Fruit fly (Drosophila melanogaster): ENCODE data around the gene CG14200.

CG14200 gene

DNA sequence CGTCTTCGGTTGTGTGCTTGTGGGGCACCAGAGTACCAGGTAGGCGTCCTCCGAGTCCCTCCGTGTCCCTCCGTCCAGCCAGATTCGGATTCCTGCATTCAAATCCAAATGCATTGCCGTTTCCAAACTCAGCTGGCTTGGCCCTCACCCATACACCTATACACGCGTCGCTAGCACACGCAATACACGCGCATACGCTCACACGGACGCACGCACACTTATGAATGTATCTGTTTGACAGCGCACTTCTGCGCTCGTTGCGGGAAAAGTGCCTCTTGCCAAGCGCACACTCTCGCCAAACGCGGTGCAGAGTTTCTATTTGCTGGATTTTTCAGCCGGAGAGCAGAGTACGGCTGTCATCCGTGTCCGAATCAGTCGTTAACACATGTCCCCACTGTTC, 27.3 kb downstream of the CG14200 start:
- TF ChIP-seq EcR (GFP tag; optimal IDR thresholded peaks at IDR 0.05) (no peak), pan (optimal IDR thresholded peaks at IDR 0.05) (no peak), Dll (optimal IDR thresholded peaks at IDR 0.05) (peak; percentile 16), usp (GFP tag; optimal IDR thresholded peaks at IDR 0.05) (no peak), psq (optimal IDR thresholded peaks at IDR 0.05) (no peak), CG8478 (optimal IDR thresholded peaks at IDR 0.05) (peak; percentile 60)

DNA sequence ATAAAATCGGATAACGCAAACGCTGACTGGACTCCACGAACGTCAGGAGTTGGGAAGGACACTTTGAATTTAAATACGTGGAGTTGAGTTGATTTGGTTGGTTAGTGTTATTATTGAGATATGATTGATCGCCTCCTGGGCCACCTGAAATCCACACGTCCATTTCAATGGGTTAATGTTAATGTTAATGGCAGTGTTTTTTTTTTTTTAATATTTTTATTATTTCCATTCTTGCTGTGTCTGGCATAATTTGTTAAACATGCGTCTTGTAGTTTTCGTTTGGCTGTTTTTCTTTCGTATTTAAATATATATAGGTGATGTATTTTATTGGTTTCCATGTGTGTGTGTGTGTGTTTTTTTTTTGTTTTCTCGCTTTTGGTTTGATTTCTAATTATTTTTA, 36.3 kb downstream of the CG14200 start, which contains the start of gene CG12231:
CG12231 (minus strand) TSS at position 101 of the 400 bp plus-strand sequence.
- TF ChIP-seq pan (optimal IDR thresholded peaks at IDR 0.05) (no peak), EcR (GFP tag; optimal IDR thresholded peaks at IDR 0.05) (no peak), usp (GFP tag; optimal IDR thresholded peaks at IDR 0.05) (no peak), psq (optimal IDR thresholded peaks at IDR 0.05) (no peak), Dll (optimal IDR thresholded peaks at IDR 0.05) (no peak), CG8478 (optimal IDR thresholded peaks at IDR 0.05) (no peak)

DNA sequence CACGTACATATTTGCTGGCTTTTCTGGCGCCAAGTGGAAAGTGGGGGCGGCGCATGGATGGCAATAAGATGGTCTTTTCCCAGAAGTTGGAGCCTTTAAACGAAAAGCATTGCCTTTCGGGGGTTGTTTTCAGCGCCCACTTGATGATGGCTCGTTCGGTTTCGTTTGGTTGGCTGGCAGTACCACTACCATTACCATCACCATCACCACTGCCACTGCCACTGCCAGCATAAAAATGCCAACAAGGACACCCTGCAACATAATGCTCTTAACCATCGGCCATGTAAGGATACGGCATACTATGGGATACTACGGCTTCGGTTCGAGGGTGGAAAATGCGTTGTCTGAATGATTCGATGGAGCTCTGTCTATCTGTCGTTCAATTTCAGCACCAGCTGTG, 40.1 kb downstream of the CG14200 start:
- TF ChIP-seq pan (optimal IDR thresholded peaks at IDR 0.05), result no peak
- TF ChIP-seq psq (optimal IDR thresholded peaks at IDR 0.05), result no peak
- TF ChIP-seq EcR (GFP tag; optimal IDR thresholded peaks at IDR 0.05), result no peak
- TF ChIP-seq usp (GFP tag; optimal IDR thresholded peaks at IDR 0.05), result no peak
- no peak for TF ChIP-seq Dll (optimal IDR thresholded peaks at IDR 0.05)
- TF ChIP-seq CG8478 (optimal IDR thresholded peaks at IDR 0.05), result no peak

DNA sequence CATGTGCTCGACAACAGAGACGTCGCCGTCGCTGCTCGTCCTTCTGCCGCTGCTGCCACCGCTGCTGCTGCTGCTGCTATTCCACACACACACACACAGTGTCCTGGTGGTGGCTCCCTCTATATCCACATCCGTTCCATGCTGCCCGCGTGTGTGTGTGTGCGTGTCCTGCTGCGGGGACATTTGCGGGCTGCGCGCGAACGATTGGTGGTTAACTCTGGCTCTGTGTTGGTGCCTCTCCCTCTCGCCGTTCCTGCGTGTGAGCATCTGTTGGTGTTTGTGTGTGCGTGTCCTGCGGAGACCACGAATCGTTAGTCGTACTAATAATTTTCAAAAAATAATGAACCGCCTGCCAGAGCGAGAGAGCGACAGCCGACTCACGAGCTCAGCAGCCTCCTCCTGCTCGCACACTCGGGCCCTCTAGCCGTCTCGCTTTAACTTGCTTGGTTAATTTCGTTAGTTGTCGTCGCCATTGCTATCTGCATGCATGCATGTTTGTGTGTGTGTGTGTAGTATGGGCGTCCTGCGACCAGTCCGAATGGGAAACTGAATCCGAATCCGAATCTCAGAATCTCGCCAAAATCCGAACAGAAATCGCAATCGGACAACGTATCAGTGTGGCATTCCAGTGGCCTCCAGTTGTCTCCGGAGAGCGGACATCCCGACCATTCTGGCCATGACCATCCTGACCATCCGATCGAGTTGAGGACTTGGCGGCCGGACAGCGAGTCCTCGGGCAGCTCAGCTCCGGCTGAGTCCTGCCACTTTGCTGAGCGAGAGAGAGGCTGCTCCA, 50.8 kb downstream of the CG14200 start:
- TF ChIP-seq EcR (GFP tag; optimal IDR thresholded peaks at IDR 0.05), result no peak
- TF ChIP-seq psq (optimal IDR thresholded peaks at IDR 0.05), result no peak
- peak; percentile 15 for TF ChIP-seq Dll (optimal IDR thresholded peaks at IDR 0.05)
- TF ChIP-seq pan (optimal IDR thresholded peaks at IDR 0.05), result no peak
- no peak for TF ChIP-seq usp (GFP tag; optimal IDR thresholded peaks at IDR 0.05)
- peak; percentile 51 for TF ChIP-seq CG8478 (optimal IDR thresholded peaks at IDR 0.05)

DNA sequence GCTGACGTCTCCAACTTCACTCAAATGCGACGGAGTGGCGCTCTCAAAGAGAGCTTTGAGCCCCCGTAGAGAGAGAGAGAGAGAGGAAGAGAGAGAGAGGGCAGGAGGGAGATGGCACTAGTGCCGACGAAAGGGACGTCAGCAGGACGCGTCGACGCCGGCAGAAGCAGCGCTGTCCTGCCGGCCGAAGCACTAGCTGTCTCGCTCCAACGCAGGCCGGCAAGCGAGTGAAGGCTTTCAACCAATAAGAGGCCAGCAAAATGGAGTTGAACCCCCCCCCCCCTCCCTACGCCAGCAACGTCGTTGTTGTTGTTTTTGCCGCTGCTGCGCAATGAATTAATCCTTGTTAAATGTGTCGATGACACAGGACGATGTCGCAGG, 51.3 kb downstream of the CG14200 start:
- TF ChIP-seq CG8478 (optimal IDR thresholded peaks at IDR 0.05) (no peak), pan (optimal IDR thresholded peaks at IDR 0.05) (no peak)

DNA sequence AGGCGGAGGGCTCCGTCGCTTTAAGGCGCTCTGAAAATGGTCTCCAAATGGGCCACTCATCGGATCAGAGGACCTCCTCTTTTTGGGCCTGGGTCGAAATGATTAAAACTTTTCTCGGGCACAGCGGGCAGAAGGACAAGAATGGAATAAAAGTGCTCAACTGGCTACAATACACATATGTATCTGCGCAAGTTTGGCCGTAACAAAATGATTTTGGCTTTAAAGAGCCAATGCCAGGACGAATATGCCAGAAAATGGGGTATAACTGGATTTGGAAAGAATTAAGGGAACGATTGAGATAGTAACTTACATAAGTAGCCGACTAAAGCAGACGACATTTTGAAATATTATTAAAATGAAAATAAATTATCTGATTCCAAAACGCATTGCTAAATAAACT, 52.1 kb downstream of the CG14200 start, which contains the start of gene CG32532:
CG32532 (minus strand) TSS at position 101 of the 400 bp plus-strand sequence.
- TF ChIP-seq pan (optimal IDR thresholded peaks at IDR 0.05) (no peak), psq (optimal IDR thresholded peaks at IDR 0.05) (no peak), EcR (GFP tag; optimal IDR thresholded peaks at IDR 0.05) (no peak), CG8478 (optimal IDR thresholded peaks at IDR 0.05) (no peak), Dll (optimal IDR thresholded peaks at IDR 0.05) (no peak), usp (GFP tag; optimal IDR thresholded peaks at IDR 0.05) (no peak)

DNA sequence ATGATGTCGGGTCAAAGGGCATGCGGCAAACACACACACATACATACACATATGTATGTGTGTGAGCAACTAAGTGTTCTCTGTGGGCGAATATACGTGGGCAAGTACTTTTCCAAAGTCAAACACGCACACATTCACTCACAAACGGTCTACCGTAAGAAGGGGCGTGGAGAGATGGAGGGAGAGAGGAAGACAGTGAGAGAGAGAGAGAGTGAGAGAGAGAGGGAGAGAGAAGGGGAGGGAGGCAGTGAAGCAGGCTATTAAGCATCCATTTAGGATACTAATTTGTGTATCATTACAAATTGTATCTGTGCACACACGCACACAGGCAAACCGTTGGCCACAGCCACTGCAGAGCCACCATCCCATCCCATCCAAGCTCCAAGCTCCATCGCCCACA, 53.1 kb downstream of the CG14200 start:
- TF ChIP-seq Dll (optimal IDR thresholded peaks at IDR 0.05), result no peak
- TF ChIP-seq EcR (GFP tag; optimal IDR thresholded peaks at IDR 0.05), result no peak
- no peak for TF ChIP-seq usp (GFP tag; optimal IDR thresholded peaks at IDR 0.05)
- TF ChIP-seq CG8478 (optimal IDR thresholded peaks at IDR 0.05), result no peak
- no peak for TF ChIP-seq psq (optimal IDR thresholded peaks at IDR 0.05)
- no peak for TF ChIP-seq pan (optimal IDR thresholded peaks at IDR 0.05)

DNA sequence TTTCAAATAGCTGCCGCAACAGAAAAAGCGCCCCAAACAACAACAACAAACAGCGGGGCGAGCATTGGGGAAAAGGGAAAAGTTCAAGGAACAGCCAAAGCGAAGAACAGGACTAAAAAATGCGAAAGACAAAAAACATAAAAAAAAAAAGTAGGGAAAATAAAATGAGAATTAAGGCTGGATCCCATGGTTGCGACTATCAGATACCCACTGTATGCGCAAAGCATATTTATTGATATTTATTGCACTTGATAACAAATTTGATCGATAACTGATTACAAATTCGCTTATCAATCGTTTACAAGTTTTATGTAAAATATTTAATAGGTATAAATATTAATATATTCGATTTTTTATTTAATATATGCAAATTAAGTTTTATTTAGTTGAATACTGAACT, 54.3 kb downstream of the CG14200 start:
- TF ChIP-seq psq (optimal IDR thresholded peaks at IDR 0.05) (no peak), usp (GFP tag; optimal IDR thresholded peaks at IDR 0.05) (no peak), Dll (optimal IDR thresholded peaks at IDR 0.05) (no peak), EcR (GFP tag; optimal IDR thresholded peaks at IDR 0.05) (no peak), CG8478 (optimal IDR thresholded peaks at IDR 0.05) (no peak), pan (optimal IDR thresholded peaks at IDR 0.05) (no peak)

DNA sequence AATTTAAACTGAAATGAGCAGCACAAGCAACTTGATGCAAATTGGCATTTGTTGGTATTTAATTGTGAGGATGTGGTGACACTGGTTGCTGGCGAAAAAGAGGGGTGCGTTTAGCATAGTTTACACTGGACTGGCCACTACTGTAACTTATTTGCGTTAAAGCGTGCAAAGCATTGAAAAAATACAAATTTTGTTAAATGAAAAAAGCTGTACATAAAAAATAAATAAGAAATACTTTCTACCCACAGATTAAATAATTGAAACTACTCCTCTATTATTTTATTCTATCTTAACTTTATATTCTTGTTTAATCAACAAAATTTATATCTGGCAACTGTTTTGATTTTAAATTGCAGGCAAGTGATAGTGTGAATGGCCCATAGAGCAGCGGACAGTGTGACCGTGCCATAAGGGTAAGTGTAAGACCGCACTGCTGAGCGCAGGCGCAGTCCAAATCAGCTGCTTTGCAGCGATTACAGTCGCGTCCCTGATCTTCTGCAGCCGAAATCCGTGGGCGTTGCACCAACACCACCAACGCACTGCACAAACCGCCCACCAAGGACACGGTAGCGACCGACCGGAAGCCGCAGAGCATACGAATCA, 70.5 kb downstream of the CG14200 start, which contains the start of the genes Grip84 and car:
Grip84 (minus strand) TSS at position 51 of the 603 bp plus-strand sequence.
car (plus strand) TSS at position 306 of the 603 bp plus-strand sequence.
- TF ChIP-seq psq (optimal IDR thresholded peaks at IDR 0.05), result no peak
- TF ChIP-seq pan (optimal IDR thresholded peaks at IDR 0.05), result no peak
- no peak for TF ChIP-seq Dll (optimal IDR thresholded peaks at IDR 0.05)
- no peak for TF ChIP-seq EcR (GFP tag; optimal IDR thresholded peaks at IDR 0.05)
- TF ChIP-seq usp (GFP tag; optimal IDR thresholded peaks at IDR 0.05), result no peak
- TF ChIP-seq CG8478 (optimal IDR thresholded peaks at IDR 0.05), result no peak

Measured in whole organism.